Worm (Caenorhabditis elegans): ENCODE data around the gene pnk-4.

The pnk-4 gene

DNA sequence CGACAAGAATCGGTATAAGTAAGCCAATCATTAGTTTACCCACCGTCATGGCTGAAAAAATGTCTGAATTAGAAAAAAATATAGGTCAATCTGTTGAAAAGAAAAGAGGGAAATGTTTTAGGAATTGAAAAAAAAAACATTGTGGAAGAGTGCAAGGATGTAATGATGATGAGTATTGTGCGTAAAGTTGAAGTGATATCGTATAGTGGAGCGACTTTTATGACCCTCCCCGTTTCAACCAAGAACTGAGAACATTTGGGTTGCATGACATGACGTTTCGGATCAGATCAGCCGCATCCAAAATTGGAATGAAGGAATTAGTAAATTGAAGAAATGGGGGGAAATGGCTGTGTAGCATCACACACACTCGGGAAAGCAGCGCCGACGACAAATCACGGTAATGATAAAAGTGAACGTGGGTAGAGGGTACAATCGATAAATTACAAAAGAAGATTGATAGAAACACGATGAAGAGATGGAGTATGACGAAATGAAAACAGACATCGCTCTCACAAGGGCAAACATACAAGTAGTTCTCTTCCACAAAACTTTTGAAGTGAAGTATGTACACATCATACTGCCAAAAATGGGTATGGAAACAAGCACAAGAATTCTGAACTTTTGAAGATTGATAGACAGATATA, 29.3 kb downstream of the pnk-4 start, which contains the start of gene apl-1 (continued):
- TF ChIP-seq tbx-2 (tag; optimal IDR thresholded peaks at IDR 0.05) (no peak), unc-86 (tag; optimal IDR thresholded peaks at IDR 0.05) (no peak), efl-1 (optimal IDR thresholded peaks at IDR 0.05) (no peak), efl-1 (GFP tag; optimal IDR thresholded peaks at IDR 0.05 in 1 of 2) (peak in 1 of 2 experiments; percentile 43), nhr-85 (tag) (peak; percentile 30), fkh-4 (tag; optimal IDR thresholded peaks at IDR 0.05; ENCODE audit: borderline replicate concordance) (no peak), sox-4 (tag; optimal IDR thresholded peaks at IDR 0.05) (no peak), ceh-8 (GFP tag; optimal IDR thresholded peaks at IDR 0.05) (no peak), nhr-20 (tag; optimal IDR thresholded peaks at IDR 0.05) (peak; percentile 21), tlp-1 (tag; optimal IDR thresholded peaks at IDR 0.05) (no peak), zag-1 (tag; optimal IDR thresholded peaks at IDR 0.05) (no peak), C34B4.2 (tag; optimal IDR thresholded peaks at IDR 0.05) (no peak)

ce11 chrX:5117571-5117970, 29.9 kb downstream of the pnk-4 start:
- peak; percentile 93 for TF ChIP-seq fkh-10 (GFP tag; optimal IDR thresholded peaks at IDR 0.05)
- no peak for TF ChIP-seq ceh-88 (GFP tag; IDR thresholded peaks at IDR 0.05)
- peak; percentile 94 for TF ChIP-seq ces-1 (GFP tag; optimal IDR thresholded peaks at IDR 0.05)
- no peak for TF ChIP-seq mep-1 (tag; optimal IDR thresholded peaks at IDR 0.05)
- TF ChIP-seq tlp-1 (tag; optimal IDR thresholded peaks at IDR 0.05): no peak
- no peak for TF ChIP-seq sup-37 (GFP tag; optimal IDR thresholded peaks at IDR 0.05)
- TF ChIP-seq lsy-2 (tag; optimal IDR thresholded peaks at IDR 0.05): peak; percentile 11 to 52
- peak; percentile 41 for TF ChIP-seq tbx-2 (tag; optimal IDR thresholded peaks at IDR 0.05)
- no peak for TF ChIP-seq sptf-1 (tag; optimal IDR thresholded peaks at IDR 0.05)
- no peak for TF ChIP-seq fos-1 (tag; optimal IDR thresholded peaks at IDR 0.05)
- TF ChIP-seq hlh-4 (tag; optimal IDR thresholded peaks at IDR 0.05): no peak
- TF ChIP-seq hpl-2 (GFP tag; optimal IDR thresholded peaks at IDR 0.05): no peak
- TF ChIP-seq lin-14 (GFP tag; optimal IDR thresholded peaks at IDR 0.05): peak; percentile 81
- TF ChIP-seq nhr-19 (GFP tag; conservative IDR thresholded peaks at IDR 0.05): no peak
- TF ChIP-seq zag-1 (tag; optimal IDR thresholded peaks at IDR 0.05): no peak

DNA sequence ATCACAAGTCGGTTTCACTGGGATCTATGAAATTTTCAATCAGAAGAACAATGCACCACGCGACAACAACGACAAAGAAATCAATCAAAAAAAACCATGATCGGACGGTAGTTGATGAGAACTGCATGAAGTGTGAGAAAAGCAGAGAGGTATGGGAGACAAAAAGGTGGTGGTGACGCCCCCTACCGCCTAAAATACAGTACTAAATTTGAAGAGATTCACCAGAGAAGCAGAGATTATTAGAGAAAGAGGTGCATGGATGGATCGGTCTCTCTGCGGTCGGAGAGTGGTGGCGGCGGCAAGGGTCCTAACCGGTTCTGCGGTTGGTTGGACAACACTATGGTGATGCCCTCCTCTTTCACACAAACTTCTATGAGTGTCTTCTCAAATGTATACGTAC, 31.6 kb downstream of the pnk-4 start:
- TF ChIP-seq nhr-20 (tag; optimal IDR thresholded peaks at IDR 0.05) (peak; percentile 83), nhr-84 (tag; optimal IDR thresholded peaks at IDR 0.05) (no peak), nhr-77 (tag; optimal IDR thresholded peaks at IDR 0.05) (peak; percentile 22), mdl-1 (tag; optimal IDR thresholded peaks at IDR 0.05) (peak in 1 of 2 experiments; percentile 68), swsn-7 (tag; optimal IDR thresholded peaks at IDR 0.05) (peak; percentile 33), elt-3 (tag; optimal IDR thresholded peaks at IDR 0.05) (peak in 3 of 6 experiments; percentile 16 to 82 (median 51)), hpl-2 (GFP tag; optimal IDR thresholded peaks at IDR 0.05) (no peak), skn-1 (tag; optimal IDR thresholded peaks at IDR 0.05) (peak; percentile 28), C16A3.4 (tag; optimal IDR thresholded peaks at IDR 0.05) (peak; percentile 30), zip-4 (GFP tag; optimal IDR thresholded peaks at IDR 0.05) (no peak), nhr-19 (GFP tag; conservative IDR thresholded peaks at IDR 0.05) (peak; percentile 47), lin-14 (GFP tag; optimal IDR thresholded peaks at IDR 0.05) (peak; percentile 82), mep-1 (tag; optimal IDR thresholded peaks at IDR 0.05) (peak; percentile 48), nhr-90 (tag; optimal IDR thresholded peaks at IDR 0.05; ENCODE audit: poor library complexity) (peak; percentile 70), blmp-1 (tag; optimal IDR thresholded peaks at IDR 0.05) (peak; percentile 88), irx-1 (tag; optimal IDR thresholded peaks at IDR 0.05) (peak; percentile 26), nhr-71 (tag; optimal IDR thresholded peaks at IDR 0.05) (peak; percentile 80), nhr-47 (tag; optimal IDR thresholded peaks at IDR 0.05) (peak; percentile 48), tbx-2 (tag; optimal IDR thresholded peaks at IDR 0.05) (peak; percentile 60), lin-15B (tag; optimal IDR thresholded peaks at IDR 0.05) (no peak), lin-35 (GFP tag; optimal IDR thresholded peaks at IDR 0.05) (peak in 1 of 2 experiments; percentile 67), dpl-1 (GFP tag; optimal IDR thresholded peaks at IDR 0.05) (no peak), grh-1 (GFP tag; IDR thresholded peaks at IDR 0.05) (peak; percentile 91), xbp-1 (tag; optimal IDR thresholded peaks at IDR 0.05) (peak; percentile 61), ces-1 (GFP tag; optimal IDR thresholded peaks at IDR 0.05) (no peak), lsy-2 (tag; optimal IDR thresholded peaks at IDR 0.05) (peak; percentile 26 to 58), snu-23 (GFP tag; optimal IDR thresholded peaks at IDR 0.05) (peak; percentile 81), nhr-85 (tag) (peak; percentile 99), pag-3 (tag; optimal IDR thresholded peaks at IDR 0.05; ENCODE audit: borderline replicate concordance, insufficient read depth) (no peak), rnt-1 (tag; optimal IDR thresholded peaks at IDR 0.05) (peak; percentile 59), efl-1 (optimal IDR thresholded peaks at IDR 0.05) (peak in 1 of 2 experiments; percentile 21), efl-1 (GFP tag; optimal IDR thresholded peaks at IDR 0.05 in 1 of 2) (peak in 1 of 2 experiments; percentile 24)

All from whole organism, L1 larva.